Worm (Caenorhabditis elegans): ENCODE results near the gene F17C11.2.

DNA sequence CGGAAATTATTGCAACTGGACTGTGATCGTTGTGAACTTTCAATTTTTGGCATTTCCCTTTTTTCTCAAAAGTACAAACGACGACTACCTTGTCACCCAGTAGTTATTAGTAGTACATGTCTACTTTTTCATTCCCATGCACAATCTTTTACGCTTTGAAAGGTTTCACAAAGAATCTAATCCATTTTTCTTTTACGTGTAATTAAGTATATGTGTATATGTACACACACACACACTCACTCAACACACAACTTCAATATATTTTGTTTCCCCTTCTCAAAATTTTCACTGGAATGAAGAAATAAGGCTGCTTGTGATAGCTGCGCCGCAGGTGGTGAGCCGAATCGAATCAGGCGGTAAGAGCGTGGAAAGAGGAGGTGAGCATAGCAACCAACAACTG, 23.3 kb upstream of the F17C11.2 start, which contains the start of gene F58B4.6:
- TF ChIP-seq ama-1 (optimal IDR thresholded peaks at IDR 0.05) (no peak), B0310.2 (tag; optimal IDR thresholded peaks at IDR 0.05) (no peak), tra-4 (tag; optimal IDR thresholded peaks at IDR 0.05) (no peak)
